Worm (Caenorhabditis elegans) whole organism, L4 larva: ENCODE results near the gene ZK813.2.
A peak's percentile ranks its signal among the peaks of the same experiment; 100 is the strongest.

Experiments
- F10B5.3 ChIP-seq: sonication (generic microtip); optimal IDR thresholded peaks from 2 replicates; lab custom pipeline; 2016; ENCODE audit warnings: mild to moderate bottlenecking, missing genetic modification characterization, missing compliant biosample characterization
- F37D6.2 ChIP-seq: sonication (generic microtip); optimal IDR thresholded peaks from 2 replicates; lab custom pipeline; 2016; ENCODE audit warnings: mild to moderate bottlenecking, missing genetic modification characterization, missing compliant biosample characterization
- R02D3.7 ChIP-seq: fragments of 150-350 bp; sonication (generic microtip); optimal IDR thresholded peaks from 3 replicates; lab custom pipeline; 2014; ENCODE audit warnings: missing biosample characterization, missing genetic modification characterization
- T20F7.1 ChIP-seq: fragments of 200-800 bp; sonication (Bioruptor generic); optimal IDR thresholded peaks from 2 replicates; lab custom pipeline; 2018; ENCODE audit warnings: mild to moderate bottlenecking, missing genetic modification characterization, missing compliant biosample characterization
- T26A8.4 ChIP-seq: fragments of 200-800 bp; sonication (Bioruptor generic); IDR thresholded peaks from 2 replicates; pipeline ENCODE4 v1.3.6; 2022; ENCODE audit warnings: missing genetic modification characterization, missing compliant biosample characterization
- Y105C5A.15 ChIP-seq: fragments of 200-800 bp; sonication (Bioruptor generic); IDR thresholded peaks from 2 replicates; pipeline ENCODE4 v1.3.6; 2022; ENCODE audit warnings: missing genetic modification characterization, missing compliant biosample characterization
- aha-1 ChIP-seq: fragments of 150-350 bp; peaks from one replicate; lab custom pipeline; 2014; ENCODE audit warnings: missing biosample characterization, missing genetic modification characterization
- ceh-20 ChIP-seq: fragments of 200-800 bp; sonication (Bioruptor generic); IDR thresholded peaks from 2 replicates; pipeline ENCODE4 v1.3.6; 2022; ENCODE audit warnings: missing genetic modification reagents, missing genetic modification characterization, missing compliant biosample characterization
- ceh-62 ChIP-seq: sonication (generic microtip); optimal IDR thresholded peaks from 2 replicates; lab custom pipeline; 2017; ENCODE audit warnings: missing biosample characterization, missing genetic modification characterization
- ces-1 ChIP-seq: fragments of 150-350 bp; sonication (generic microtip); optimal IDR thresholded peaks from 4 replicates; lab custom pipeline; 2014; ENCODE audit warnings: missing biosample characterization, missing genetic modification reagents, missing genetic modification characterization
- daf-16 ChIP-seq, 3 experiments: sonication (generic microtip); optimal IDR thresholded peaks; 2 replicates each; lab custom pipeline; 2016 to 2017; ENCODE audit warnings: missing genetic modification characterization in 3 of 3, missing genetic modification reagents in 3 of 3, mild to moderate bottlenecking in 2 of 3, missing compliant biosample characterization in 2 of 3, missing biosample characterization in 1 of 3, moderate library complexity in 1 of 3
- dmd-6 ChIP-seq: fragments of 200-800 bp; sonication (Bioruptor generic); IDR thresholded peaks from 2 replicates; pipeline ENCODE4 v1.3.6; 2022; ENCODE audit warnings: missing genetic modification reagents, missing genetic modification characterization, missing compliant biosample characterization
- duxl-1 ChIP-seq: sonication (generic microtip); optimal IDR thresholded peaks from 2 replicates; lab custom pipeline; 2016; ENCODE audit warnings: mild to moderate bottlenecking, missing genetic modification characterization, moderate library complexity, missing compliant biosample characterization; ENCODE audit not compliant: poor library complexity
- fkh-10 ChIP-seq: fragments of 150-350 bp; optimal IDR thresholded peaks from 2 replicates; lab custom pipeline; 2014; ENCODE audit warnings: missing biosample characterization, missing genetic modification reagents, missing genetic modification characterization
- hlh-11 ChIP-seq: fragments of 200-800 bp; sonication (Bioruptor generic); optimal IDR thresholded peaks from 2 replicates; lab custom pipeline; 2018; ENCODE audit warnings: mild to moderate bottlenecking, missing genetic modification characterization, missing compliant biosample characterization
- lin-29 ChIP-seq: fragments of 200-800 bp; sonication (Bioruptor generic); IDR thresholded peaks from 2 replicates; pipeline ENCODE4 v1.3.6; 2022; ENCODE audit warnings: missing genetic modification reagents, missing genetic modification characterization, missing compliant biosample characterization
- lin-38 ChIP-seq: fragments of 200-800 bp; sonication (Bioruptor generic); IDR thresholded peaks from 2 replicates; pipeline ENCODE4 v1.3.6; 2022; ENCODE audit warnings: missing genetic modification reagents, missing genetic modification characterization, missing compliant biosample characterization
- lir-3 ChIP-seq: sonication (generic microtip); optimal IDR thresholded peaks from 2 replicates; lab custom pipeline; 2016; ENCODE audit warnings: mild to moderate bottlenecking, missing genetic modification characterization, missing compliant biosample characterization
- lsy-2 ChIP-seq, 2 experiments: fragments of 150-350 bp in 1 of 2; sonication (generic microtip) in 1 of 2; optimal IDR thresholded peaks; 2 replicates each; lab custom pipeline; 2014 to 2017; ENCODE audit warnings: missing biosample characterization in 2 of 2, missing genetic modification characterization in 2 of 2
- madf-9 ChIP-seq: fragments of 200-800 bp; sonication (Bioruptor generic); conservative IDR thresholded peaks from 2 replicates; pipeline ENCODE4 v1.3.6; 2022; ENCODE audit warnings: missing genetic modification reagents, missing genetic modification characterization, missing compliant biosample characterization
- mdl-1 ChIP-seq, 2 experiments: fragments of 150-350 bp in 1 of 2; sonication (generic microtip) in 1 of 2; optimal IDR thresholded peaks; 2 replicates each; lab custom pipeline; 2014 to 2017; ENCODE audit warnings: missing biosample characterization in 2 of 2, missing genetic modification characterization in 2 of 2
- mep-1 ChIP-seq: fragments of 150-350 bp; sonication (generic microtip); optimal IDR thresholded peaks from 3 replicates; lab custom pipeline; 2014; ENCODE audit warnings: missing biosample characterization, missing genetic modification characterization
- nhr-102 ChIP-seq: sonication (generic microtip); optimal IDR thresholded peaks from 2 replicates; lab custom pipeline; 2016; ENCODE audit warnings: mild to moderate bottlenecking, missing genetic modification characterization, moderate library complexity, missing compliant biosample characterization
- nhr-111 ChIP-seq: fragments of 200-800 bp; sonication (Bioruptor generic); optimal IDR thresholded peaks from 2 replicates; lab custom pipeline; 2018; ENCODE audit warnings: mild to moderate bottlenecking, missing genetic modification characterization, missing compliant biosample characterization
- nhr-25 ChIP-seq: sonication (generic microtip); optimal IDR thresholded peaks from 2 replicates; lab custom pipeline; 2017; ENCODE audit warnings: missing genetic modification characterization, mild to moderate bottlenecking, missing compliant biosample characterization, antibody characterized with exemption, moderate library complexity, borderline replicate concordance; ENCODE audit not compliant: insufficient read depth
- nhr-41 ChIP-seq: fragments of 200-800 bp; sonication (Bioruptor generic); IDR thresholded peaks from 2 replicates; pipeline ENCODE4 v1.3.6; 2022; ENCODE audit warnings: missing genetic modification reagents, missing genetic modification characterization, missing compliant biosample characterization
- nhr-42 ChIP-seq: fragments of 200-800 bp; sonication (Bioruptor generic); IDR thresholded peaks from 2 replicates; pipeline ENCODE4 v1.3.6; 2022; ENCODE audit warnings: missing genetic modification characterization, missing compliant biosample characterization
- nhr-77 ChIP-seq: fragments of 150-350 bp; optimal IDR thresholded peaks from 2 replicates; lab custom pipeline; 2014; ENCODE audit warnings: missing biosample characterization, missing genetic modification characterization
- pqm-1 ChIP-seq: sonication (generic microtip); optimal IDR thresholded peaks from 2 replicates; lab custom pipeline; 2017; ENCODE audit warnings: missing biosample characterization, missing genetic modification characterization
- rbr-2 ChIP-seq: sonication (generic microtip); optimal IDR thresholded peaks from 2 replicates; lab custom pipeline; 2016; ENCODE audit warnings: missing genotype, missing genetic modification characterization, missing compliant biosample characterization
- set-16 ChIP-seq: fragments of 200-800 bp; sonication (Bioruptor generic); IDR thresholded peaks from 2 replicates; pipeline ENCODE4 v1.3.6; 2022; ENCODE audit warnings: missing genetic modification reagents, missing genetic modification characterization, missing compliant biosample characterization
- snpc-1.2 ChIP-seq: fragments of 200-800 bp; sonication (Bioruptor generic); IDR thresholded peaks from 2 replicates; pipeline ENCODE4 v1.3.6; 2022; ENCODE audit warnings: missing genetic modification reagents, missing genetic modification characterization, missing compliant biosample characterization
- spr-1 ChIP-seq: sonication (generic microtip); optimal IDR thresholded peaks from 2 replicates; lab custom pipeline; 2016; ENCODE audit warnings: mild to moderate bottlenecking, missing genetic modification characterization, missing compliant biosample characterization
- unc-62 ChIP-seq, 3 experiments: fragments of 150-350 bp in 1 of 3; sonication (generic microtip); optimal IDR thresholded peaks in 2 of 3; peaks in 1 of 3; 1 replicate in 1 of 3; 2 replicates in 2 of 3; lab custom pipeline; 2014 to 2017; ENCODE audit warnings: missing biosample characterization in 3 of 3, missing genetic modification characterization in 3 of 3, missing genetic modification reagents in 3 of 3, missing genotype in 1 of 3
- zag-1 ChIP-seq: fragments of 150-350 bp; optimal IDR thresholded peaks from 2 replicates; lab custom pipeline; 2014; ENCODE audit warnings: missing biosample characterization, missing genetic modification characterization
- zfp-2 ChIP-seq: sonication (generic microtip); optimal IDR thresholded peaks from 2 replicates; lab custom pipeline; 2016; ENCODE audit warnings: mild to moderate bottlenecking, missing genetic modification characterization, missing compliant biosample characterization
- zip-11 ChIP-seq: fragments of 200-800 bp; sonication (Bioruptor generic); IDR thresholded peaks from 2 replicates; pipeline ENCODE4 v1.3.6; 2022; ENCODE audit warnings: missing genetic modification characterization, missing compliant biosample characterization
- ztf-7 ChIP-seq: fragments of 150-350 bp; optimal IDR thresholded peaks from 2 replicates; lab custom pipeline; 2014; ENCODE audit warnings: missing biosample characterization, missing genetic modification characterization

ZK813.2 gene

DNA sequence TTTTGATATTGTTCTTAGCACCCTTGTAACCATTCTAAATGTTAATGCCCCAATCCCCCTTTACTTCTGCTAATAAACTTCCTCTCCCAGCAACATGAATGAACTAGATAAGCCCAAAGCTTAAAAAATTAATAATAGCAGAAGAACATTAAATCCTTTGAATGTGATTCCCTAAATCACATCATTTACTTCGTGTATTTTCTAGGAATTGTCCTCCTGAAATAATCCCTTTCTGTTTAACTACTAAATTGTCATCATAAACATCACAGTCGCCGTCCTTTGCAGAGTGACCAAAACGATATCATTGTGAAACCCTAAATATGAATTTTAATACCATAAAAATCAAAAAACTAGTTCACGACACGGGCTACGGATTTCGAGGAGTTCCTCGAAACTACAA is 27.6 kb upstream of the ZK813.2 start:
- TF ChIP-seq hlh-11 (tag; lab: Kevin White, UChicago), result no peak
- no peak for TF ChIP-seq snpc-1.2 (GFP tag; lab: Robert Waterston, UW)
- no peak for TF ChIP-seq pqm-1 (tag; lab: Kevin White, UChicago)
- TF ChIP-seq unc-62 (GFP tag; optimal IDR thresholded peaks at IDR 0.05 in 1 of 2; lab: Kevin White, UChicago), result no peak
- no peak for TF ChIP-seq unc-62 (tag; optimal IDR thresholded peaks at IDR 0.05; lab: Kevin White, UChicago)
- no peak for TF ChIP-seq R02D3.7
- no peak for TF ChIP-seq mep-1 (tag; lab: Kevin White, UChicago)
- no peak for TF ChIP-seq nhr-41 (GFP tag; lab: Robert Waterston, UW)
- TF ChIP-seq F37D6.2 (tag; lab: Kevin White, UChicago), result no peak
- TF ChIP-seq spr-1 (tag; lab: Kevin White, UChicago), result no peak
- TF ChIP-seq nhr-77, result no peak

DNA sequence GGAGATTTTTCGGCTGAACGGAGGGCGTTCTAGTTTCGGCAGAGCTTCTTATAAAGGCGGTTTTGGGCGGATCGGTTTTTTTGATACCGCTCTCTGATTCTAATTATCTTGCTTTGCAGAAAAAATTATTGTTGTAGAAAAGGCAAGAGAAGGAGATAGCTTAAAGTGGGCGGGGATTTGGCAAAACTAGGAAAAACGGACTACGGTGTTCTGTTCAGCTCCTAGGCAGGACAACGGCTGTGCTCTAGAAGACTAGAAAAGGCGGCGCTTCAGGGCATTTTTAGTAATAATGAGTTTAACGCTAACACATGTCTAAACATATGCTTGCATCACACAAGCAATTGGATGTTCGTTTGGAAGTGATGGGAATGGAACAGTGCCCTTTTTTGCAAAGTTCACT is 24.5 kb upstream of the ZK813.2 start, which contains the start of gene C04F6.7:
Gene C04F6.7 (minus strand): TSS at position 101 of the 400 bp plus-strand sequence.
- TF ChIP-seq ceh-20 (GFP tag; lab: Robert Waterston, UW), result no peak
- no peak for TF ChIP-seq zfp-2
- TF ChIP-seq lir-3 (tag; lab: Kevin White, UChicago), result no peak
- TF ChIP-seq lin-38 (GFP tag; lab: Robert Waterston, UW), result no peak
- no peak for TF ChIP-seq zip-11 (GFP tag; lab: Robert Waterston, UW)
- TF ChIP-seq nhr-102 (tag; lab: Kevin White, UChicago), result no peak
- TF ChIP-seq lin-29 (GFP tag; lab: Robert Waterston, UW), result no peak
- no peak for TF ChIP-seq mep-1 (tag; lab: Kevin White, UChicago)
- no peak for TF ChIP-seq Y105C5A.15 (GFP tag; lab: Robert Waterston, UW)

DNA sequence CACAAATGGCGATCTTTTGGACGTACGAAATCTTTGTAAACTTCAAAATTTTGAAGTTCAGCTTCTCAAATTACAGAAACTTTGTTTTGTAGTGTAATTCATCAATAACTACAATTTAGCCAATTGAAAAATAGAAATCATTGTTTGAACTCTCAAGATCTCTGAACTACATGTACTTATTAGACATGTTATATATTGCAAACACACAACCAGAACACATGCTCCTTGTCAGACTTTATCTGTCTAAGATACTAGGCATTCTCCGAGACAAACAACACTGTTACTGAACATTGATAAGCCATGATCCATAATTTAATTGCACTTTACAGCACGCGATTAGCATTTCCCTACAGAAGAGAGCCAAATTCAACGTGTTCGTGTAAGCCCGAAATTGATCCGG is 19.1 kb upstream of the ZK813.2 start, which contains the start of gene ZK813.6:
Gene ZK813.6 (plus strand): TSS at position 301 of the 400 bp plus-strand sequence.
- TF ChIP-seq aha-1 (tag; lab: Kevin White, UChicago) (no peak), spr-1 (tag; lab: Kevin White, UChicago) (no peak), lsy-2 (tag; optimal IDR thresholded peaks at IDR 0.05; lab: Kevin White, UChicago) (no peak), set-16 (no peak), T20F7.1 (GFP tag; lab: Kevin White, UChicago) (no peak), R02D3.7 (no peak), F10B5.3 (tag; lab: Kevin White, UChicago) (no peak), lin-29 (GFP tag; lab: Robert Waterston, UW) (no peak), nhr-111 (GFP tag; lab: Kevin White, UChicago) (no peak), zip-11 (GFP tag; lab: Robert Waterston, UW) (no peak), T26A8.4 (GFP tag; lab: Robert Waterston, UW) (no peak), ces-1 (GFP tag; lab: Kevin White, UChicago) (no peak)

DNA sequence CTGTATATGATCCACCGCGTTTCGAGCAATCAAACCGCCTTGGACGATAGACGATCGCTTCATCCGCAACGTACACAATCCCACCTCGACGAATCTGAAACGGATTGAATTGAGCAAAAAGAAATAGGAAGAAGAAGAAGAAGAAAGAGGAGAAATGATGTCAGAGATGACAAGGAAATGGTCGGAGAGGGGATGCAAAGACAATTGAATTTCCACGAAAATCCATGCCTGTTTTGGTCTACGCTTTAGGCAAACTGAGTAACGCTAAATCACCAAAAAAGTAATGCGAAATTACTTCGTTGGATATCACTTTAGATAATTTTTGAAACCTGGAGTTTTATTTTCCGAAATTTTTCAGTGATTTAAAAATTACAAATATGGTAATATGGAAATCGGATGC is 14.5 kb upstream of the ZK813.2 start:
- TF ChIP-seq fkh-10 (GFP tag; lab: Kevin White, UChicago) (peak; percentile 48), nhr-42 (GFP tag; lab: Robert Waterston, UW) (no peak), ceh-62 (tag; lab: Kevin White, UChicago) (no peak), daf-16 (GFP tag; optimal IDR thresholded peaks at IDR 0.05; lab: Kevin White, UChicago) (no peak), daf-16 (tag; optimal IDR thresholded peaks at IDR 0.05; lab: Kevin White, UChicago) (no peak), mdl-1 (tag; optimal IDR thresholded peaks at IDR 0.05; lab: Kevin White, UChicago) (no peak), T26A8.4 (GFP tag; lab: Robert Waterston, UW) (no peak), madf-9 (no peak), aha-1 (tag; lab: Kevin White, UChicago) (no peak), nhr-102 (tag; lab: Kevin White, UChicago) (no peak), unc-62 (GFP tag; optimal IDR thresholded peaks at IDR 0.05 in 1 of 2; lab: Kevin White, UChicago) (no peak), unc-62 (tag; optimal IDR thresholded peaks at IDR 0.05; lab: Kevin White, UChicago) (no peak), nhr-25 (tag; lab: Kevin White, UChicago) (no peak), ces-1 (GFP tag; lab: Kevin White, UChicago) (peak; percentile 73), ztf-7 (tag; lab: Kevin White, UChicago) (no peak), rbr-2 (tag; lab: Kevin White, UChicago) (no peak), dmd-6 (GFP tag; lab: Robert Waterston, UW) (no peak), duxl-1 (tag; lab: Kevin White, UChicago) (no peak), zag-1 (tag; lab: Kevin White, UChicago) (no peak)
